Worm (Caenorhabditis elegans): ENCODE data around the gene F31D4.8.

DNA sequence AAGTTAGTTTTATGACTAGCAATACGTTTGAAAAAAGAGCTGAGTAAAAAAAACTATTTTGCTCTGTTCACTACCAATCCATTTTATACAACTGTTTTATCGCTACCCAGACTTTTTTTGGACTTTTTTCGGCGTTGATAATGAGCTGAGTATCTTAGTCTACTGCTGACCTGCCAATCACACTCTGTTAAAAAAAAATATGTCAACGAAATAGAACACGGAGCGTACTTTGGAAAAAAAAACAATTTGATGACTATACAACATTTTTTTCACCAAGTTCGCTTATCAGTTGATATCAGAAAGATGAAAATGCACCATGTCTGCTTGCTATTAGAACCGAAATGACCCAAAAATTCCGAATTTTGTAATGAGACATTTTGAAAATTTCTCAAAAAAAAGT is 41.5 kb upstream of the F31D4.8 start:
- TF ChIP-seq Y22D7AL.16 (tag; optimal IDR thresholded peaks at IDR 0.05) (no peak), fkh-10 (GFP tag; optimal IDR thresholded peaks at IDR 0.05) (no peak), hlh-8 (tag; optimal IDR thresholded peaks at IDR 0.05) (no peak)

Data from whole organism, late embryonic.